Fruit fly (Drosophila melanogaster) whole organism, embryonic: ENCODE results near the gene Pex5.
A peak's percentile ranks its signal among the peaks of the same experiment; 100 is the strongest.

ENCODE experiments used
- CG11247 ChIP-seq: fragments of 200-800 bp; sonication (Bioruptor generic); IDR thresholded peaks from 2 replicates; pipeline ENCODE4 v1.3.6; 2022; ENCODE audit warnings: missing biosample characterization, missing genetic modification characterization
- CG12391 ChIP-seq: fragments of 200-800 bp; sonication (Bioruptor generic); optimal IDR thresholded peaks from 3 replicates; lab custom pipeline; 2018; ENCODE audit warnings: missing biosample characterization, mild to moderate bottlenecking, missing genetic modification characterization, moderate library complexity
- Hr78 ChIP-seq, 2 experiments: fragments of 200-800 bp in 1 of 2; fragments of >200 bp in 1 of 2; sonication (Bioruptor generic) in 1 of 2; optimal IDR thresholded peaks; 2 replicates each; lab custom pipeline; 2017 to 2019; ENCODE audit warnings: missing biosample characterization in 2 of 2, missing genetic modification characterization in 2 of 2, mild to moderate bottlenecking in 1 of 2, moderate library complexity in 1 of 2
- Sin3A ChIP-seq: fragments of >200 bp; optimal IDR thresholded peaks from 2 replicates; lab custom pipeline; 2018
- br ChIP-seq: fragments of >200 bp; optimal IDR thresholded peaks from 2 replicates; lab custom pipeline; 2017
- dmrt11E ChIP-seq: fragments of 200-800 bp; sonication (Bioruptor generic); optimal IDR thresholded peaks from 3 replicates; lab custom pipeline; 2018; ENCODE audit warnings: missing biosample characterization, mild to moderate bottlenecking, missing genetic modification characterization, moderate library complexity
- pita ChIP-seq: fragments of 200-800 bp; sonication (Bioruptor generic); optimal IDR thresholded peaks from 2 replicates; lab custom pipeline; 2017; ENCODE audit warnings: missing biosample characterization, mild to moderate bottlenecking, missing genetic modification characterization

DNA sequence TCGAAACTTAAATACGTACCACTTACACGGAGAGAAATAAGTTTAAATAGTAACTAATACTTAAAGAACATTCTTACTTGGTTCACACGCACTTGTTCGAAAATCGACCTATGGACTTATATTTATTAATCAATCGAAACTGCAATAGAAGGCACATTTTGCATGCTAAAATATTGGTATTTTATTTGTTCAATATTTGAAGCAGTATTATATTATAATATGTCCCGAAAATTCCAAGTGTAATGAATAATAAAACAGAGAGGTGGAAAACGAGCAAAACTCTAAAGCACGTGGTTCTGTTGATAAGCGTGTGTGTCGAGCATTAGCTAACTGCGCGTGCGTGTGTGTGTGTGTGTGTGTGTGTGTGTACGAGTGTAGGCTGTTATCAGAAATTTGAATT is 18.9 kb downstream of the Pex5 start:
- TF ChIP-seq CG12391 (tag; lab: Kevin White, UChicago) (peak; percentile 89), Sin3A (lab: Kevin White, UChicago) (no peak), pita (GFP tag; lab: Kevin White, UChicago) (no peak), Hr78 (GFP tag; optimal IDR thresholded peaks at IDR 0.05; lab: Kevin White, UChicago) (peak in 1 of 2 experiments; percentile 58), dmrt11E (tag; lab: Kevin White, UChicago) (peak; percentile 59), br (no peak), CG11247 (GFP tag; lab: Robert Waterston, UW) (peak; percentile 77)
